Fruit fly (Drosophila melanogaster): ENCODE results near the gene CG31681.

Gene CG31681

DNA sequence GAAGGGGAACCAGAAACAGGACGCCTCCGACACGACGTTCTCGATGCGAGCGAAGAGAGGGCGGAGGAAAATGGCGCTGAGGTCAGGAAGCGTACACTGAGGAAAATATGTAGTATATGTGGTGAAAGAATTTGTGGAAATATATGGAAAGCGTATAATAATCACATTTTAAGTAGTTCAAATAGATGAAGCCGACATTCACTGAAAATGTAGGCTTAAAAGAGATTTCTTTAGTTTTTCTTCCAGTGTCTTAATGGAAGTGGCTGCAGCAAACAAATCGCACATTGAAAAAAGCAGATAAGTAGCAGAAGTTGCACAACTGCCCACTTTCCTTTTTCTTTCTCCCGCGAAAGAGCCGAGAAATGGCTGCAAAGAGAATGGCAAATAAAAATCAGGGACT, 37.1 kb downstream of the CG31681 start:
- TF ChIP-seq CG15336 (GFP tag; IDR thresholded peaks at IDR 0.05) (no peak), svp (GFP tag) (no peak), fd85E (GFP tag; optimal IDR thresholded peaks at IDR 0.05) (no peak), Sox14 (GFP tag; optimal IDR thresholded peaks at IDR 0.05) (no peak), vri (GFP tag; optimal IDR thresholded peaks at IDR 0.05) (no peak), Eip75B (GFP tag; optimal IDR thresholded peaks at IDR 0.05) (peak; percentile 9), net (GFP tag; optimal IDR thresholded peaks at IDR 0.05) (no peak), lz (GFP tag; optimal IDR thresholded peaks at IDR 0.05) (no peak), CG34406 (GFP tag; optimal IDR thresholded peaks at IDR 0.05) (no peak), CG11294 (GFP tag; IDR thresholded peaks at IDR 0.05) (no peak), Smox (GFP tag; optimal IDR thresholded peaks at IDR 0.05) (no peak), ss (GFP tag; optimal IDR thresholded peaks at IDR 0.05) (no peak), salr (GFP tag; optimal IDR thresholded peaks at IDR 0.05) (no peak), Sox15 (GFP tag; optimal IDR thresholded peaks at IDR 0.05) (no peak), Hr38 (GFP tag; optimal IDR thresholded peaks at IDR 0.05) (peak; percentile 16), Ets96B (tag; optimal IDR thresholded peaks at IDR 0.05) (no peak), CG6854 (GFP tag; optimal IDR thresholded peaks at IDR 0.05) (no peak), CG3919 (GFP tag; optimal IDR thresholded peaks at IDR 0.05) (peak; percentile 25), Gug (GFP tag; IDR thresholded peaks at IDR 0.05) (no peak), OdsH (GFP tag; optimal IDR thresholded peaks at IDR 0.05) (peak; percentile 13), CG6163 (GFP tag; IDR thresholded peaks at IDR 0.05) (no peak), Hr4 (GFP tag; optimal IDR thresholded peaks at IDR 0.05) (peak; percentile 21), CG9139 (GFP tag; optimal IDR thresholded peaks at IDR 0.05) (no peak), CG6792 (GFP tag; optimal IDR thresholded peaks at IDR 0.05) (no peak), CG32006 (GFP tag; optimal IDR thresholded peaks at IDR 0.05) (peak; percentile 17), achi (GFP tag; optimal IDR thresholded peaks at IDR 0.05) (no peak), CG6276 (GFP tag; optimal IDR thresholded peaks at IDR 0.05) (no peak), CG8632 (GFP tag; optimal IDR thresholded peaks at IDR 0.05) (no peak), Lpt (GFP tag; optimal IDR thresholded peaks at IDR 0.05) (no peak), Blimp-1 (GFP tag; optimal IDR thresholded peaks at IDR 0.05) (no peak), CG4318 (GFP tag; optimal IDR thresholded peaks at IDR 0.05) (no peak), Eip78C (GFP tag) (peak; percentile 63), CG6808 (GFP tag; optimal IDR thresholded peaks at IDR 0.05) (peak; percentile 9), dac (GFP tag; optimal IDR thresholded peaks at IDR 0.05) (no peak), CG8319 (GFP tag; optimal IDR thresholded peaks at IDR 0.05) (no peak), fkh (GFP tag; optimal IDR thresholded peaks at IDR 0.05) (no peak), topi (GFP tag; optimal IDR thresholded peaks at IDR 0.05) (no peak), CG8119 (GFP tag; IDR thresholded peaks at IDR 0.05) (0 out of 3 replicates have a peak, but pooled peaks have one; percentile 20), CG10631 (GFP tag; optimal IDR thresholded peaks at IDR 0.05) (peak; percentile 8), Hr39 (GFP tag; optimal IDR thresholded peaks at IDR 0.05) (peak; percentile 10), dsx (GFP tag; optimal IDR thresholded peaks at IDR 0.05; ENCODE audit: poor library complexity, severe bottlenecking) (no peak), Eip93F (GFP tag; optimal IDR thresholded peaks at IDR 0.05) (no peak), CG16779 (tag; optimal IDR thresholded peaks at IDR 0.05) (no peak), CG10669 (GFP tag; optimal IDR thresholded peaks at IDR 0.05) (peak; percentile 5), CG1621 (tag; optimal IDR thresholded peaks at IDR 0.05) (no peak), esn (GFP tag; optimal IDR thresholded peaks at IDR 0.05) (no peak), eg (GFP tag; IDR thresholded peaks at IDR 0.05) (0 out of 3 replicates have a peak, but pooled peaks have one; percentile 25), spab (GFP tag; optimal IDR thresholded peaks at IDR 0.05) (no peak), CG11902 (GFP tag; optimal IDR thresholded peaks at IDR 0.05) (no peak), Sox102F (GFP tag; optimal IDR thresholded peaks at IDR 0.05) (no peak), pdm3 (GFP tag; optimal IDR thresholded peaks at IDR 0.05) (peak; percentile 22), CG7368 (GFP tag; optimal IDR thresholded peaks at IDR 0.05) (no peak), acj6 (GFP tag; optimal IDR thresholded peaks at IDR 0.05) (peak; percentile 31)

Data from whole organism, prepupa.